Fruit fly (Drosophila melanogaster) whole organism, pupa: ENCODE results near the gene CG5255.

Experiments
- CG10348 ChIP-seq: fragments of 200-800 bp; sonication (Bioruptor generic); IDR thresholded peaks from 2 replicates; pipeline ENCODE4 v1.3.6; 2022; ENCODE audit warnings: missing biosample characterization, missing genetic modification characterization
- CG34367 ChIP-seq: fragments of 200-800 bp; sonication (Bioruptor generic); optimal IDR thresholded peaks from 2 replicates; lab custom pipeline; 2018; ENCODE audit warnings: missing biosample characterization, mild to moderate bottlenecking, missing genetic modification characterization
- Ets98B ChIP-seq: fragments of 200-800 bp; sonication (Bioruptor generic); IDR thresholded peaks from 2 replicates; pipeline ENCODE4 v1.3.6; 2022; ENCODE audit warnings: missing biosample characterization, missing genetic modification characterization
- fd96Ca ChIP-seq: fragments of 200-800 bp; sonication (Bioruptor generic); IDR thresholded peaks from 3 replicates; pipeline ENCODE4 v1.3.6; 2022; ENCODE audit warnings: missing biosample characterization, missing genetic modification characterization

DNA sequence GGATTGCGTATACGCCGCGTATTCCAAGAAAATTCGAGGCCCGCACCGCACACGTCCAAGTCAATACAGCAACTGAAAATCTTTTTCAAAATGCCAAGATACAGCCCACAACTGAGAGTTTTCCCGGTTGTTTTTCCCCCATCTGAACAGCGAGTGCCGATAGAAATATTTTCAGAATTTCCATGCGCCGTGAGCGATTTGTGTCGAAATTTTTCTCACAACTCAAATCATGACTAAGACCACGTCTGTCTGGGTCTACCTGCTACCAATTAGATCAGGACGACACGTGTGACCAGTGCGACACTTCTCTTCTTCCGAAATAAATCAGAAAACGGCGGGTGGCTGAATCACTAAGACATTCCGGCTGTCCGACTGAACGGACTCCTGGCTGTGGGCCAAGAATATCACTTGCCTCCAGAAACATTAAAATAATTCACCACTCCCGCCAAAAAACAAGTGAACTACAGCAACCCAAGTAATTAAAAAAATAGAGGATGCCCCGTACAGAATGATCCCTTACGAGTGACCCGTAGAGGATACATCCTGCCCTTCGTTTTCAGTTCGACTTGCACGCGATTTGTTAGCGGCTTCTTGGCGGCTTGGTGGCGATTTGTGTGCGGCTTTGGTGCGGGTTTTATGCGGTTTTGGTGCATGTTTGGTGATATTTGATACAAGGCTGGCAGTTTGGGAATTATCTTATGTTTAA, 12.2 kb upstream of the CG5255 start, which contains the start of gene cher:
- TF ChIP-seq Ets98B (GFP tag; lab: Robert Waterston, UW) (no peak), CG10348 (GFP tag; lab: Robert Waterston, UW) (no peak), CG34367 (tag; lab: Kevin White, UChicago) (no peak), fd96Ca (no peak)
